Worm (Caenorhabditis elegans) whole organism, L2 larva: Measurements from ENCODE around the gene tbx-8.

ENCODE experiments used
- C34F6.9 ChIP-seq: fragments of 150-350 bp; optimal IDR thresholded peaks from 2 replicates; lab custom pipeline; 2014; ENCODE audit warnings: missing biosample characterization, missing genetic modification characterization
- F13H6.1 ChIP-seq: sonication (generic microtip); optimal IDR thresholded peaks from 2 replicates; lab custom pipeline; 2016; ENCODE audit warnings: missing genetic modification characterization, missing compliant biosample characterization
- R02D3.7 ChIP-seq: fragments of 150-350 bp; optimal IDR thresholded peaks from 2 replicates; lab custom pipeline; 2014; ENCODE audit warnings: missing biosample characterization, missing genetic modification characterization
- Y55F3AM.14 ChIP-seq: fragments of 200-800 bp; sonication (Bioruptor generic); optimal IDR thresholded peaks from 2 replicates; lab custom pipeline; 2018; ENCODE audit warnings: mild to moderate bottlenecking, missing genetic modification characterization, missing compliant biosample characterization
- ZK546.5 ChIP-seq: sonication (generic microtip); optimal IDR thresholded peaks from 2 replicates; lab custom pipeline; 2017; ENCODE audit warnings: missing biosample characterization, missing genetic modification characterization
- crh-2 ChIP-seq: sonication (generic microtip); optimal IDR thresholded peaks from 2 replicates; lab custom pipeline; 2017; ENCODE audit warnings: missing biosample characterization, missing genetic modification characterization
- dmd-4 ChIP-seq: sonication (generic microtip); optimal IDR thresholded peaks from 2 replicates; lab custom pipeline; 2017; ENCODE audit warnings: missing biosample characterization, missing genetic modification characterization
- elt-1 ChIP-seq: fragments of 150-350 bp; optimal IDR thresholded peaks from 2 replicates; lab custom pipeline; 2014; ENCODE audit warnings: missing biosample characterization, missing genetic modification characterization
- lin-11 ChIP-seq: fragments of 150-350 bp; sonication (generic microtip); optimal IDR thresholded peaks from 2 replicates; lab custom pipeline; 2014; ENCODE audit warnings: missing biosample characterization, missing genetic modification characterization, inconsistent platforms, mixed read lengths
- lin-13 ChIP-seq: fragments of 150-350 bp; optimal IDR thresholded peaks from 2 replicates; lab custom pipeline; 2014; ENCODE audit warnings: missing biosample characterization, missing genetic modification reagents, missing genetic modification characterization
- lin-39 ChIP-seq: fragments of 150-350 bp; optimal IDR thresholded peaks from 2 replicates; lab custom pipeline; 2014; ENCODE audit warnings: missing biosample characterization, missing genetic modification reagents, missing genetic modification characterization
- lsy-2 ChIP-seq, 2 experiments: fragments of 150-350 bp in 1 of 2; sonication (generic microtip) in 1 of 2; optimal IDR thresholded peaks; 2 replicates each; lab custom pipeline; 2014 to 2017; ENCODE audit warnings: missing biosample characterization in 2 of 2, missing genetic modification characterization in 2 of 2
- mab-5 ChIP-seq: fragments of 150-350 bp; optimal IDR thresholded peaks from 2 replicates; lab custom pipeline; 2014; ENCODE audit warnings: missing biosample characterization, missing genetic modification characterization
- mdl-1 ChIP-seq, 2 experiments: fragments of 150-350 bp in 1 of 2; sonication (generic microtip) in 1 of 2; optimal IDR thresholded peaks; 2 replicates each; lab custom pipeline; 2017; ENCODE audit warnings: missing biosample characterization in 2 of 2, missing genetic modification characterization in 2 of 2
- nhr-11 ChIP-seq: fragments of 150-350 bp; optimal IDR thresholded peaks from 2 replicates; lab custom pipeline; 2014; ENCODE audit warnings: missing biosample characterization, missing genetic modification characterization
- nhr-129 ChIP-seq: fragments of 150-350 bp; optimal IDR thresholded peaks from 2 replicates; lab custom pipeline; 2014; ENCODE audit warnings: missing biosample characterization, missing genetic modification characterization
- nhr-21 ChIP-seq: fragments of 150-350 bp; optimal IDR thresholded peaks from 2 replicates; lab custom pipeline; 2014; ENCODE audit warnings: missing biosample characterization, missing genetic modification characterization
- nhr-23 ChIP-seq: fragments of 150-350 bp; optimal IDR thresholded peaks from 2 replicates; lab custom pipeline; 2014; ENCODE audit warnings: missing biosample characterization, missing genetic modification reagents, missing genetic modification characterization
- nhr-237 ChIP-seq: fragments of 150-350 bp; optimal IDR thresholded peaks from 2 replicates; lab custom pipeline; 2014; ENCODE audit warnings: missing biosample characterization, missing genetic modification characterization
- nhr-25 ChIP-seq: fragments of 150-350 bp; sonication (generic microtip); optimal IDR thresholded peaks from 3 replicates; lab custom pipeline; 2014; ENCODE audit warnings: missing biosample characterization, missing genetic modification characterization
- nhr-6 ChIP-seq: fragments of 150-350 bp; optimal IDR thresholded peaks from 2 replicates; lab custom pipeline; 2014; ENCODE audit warnings: missing biosample characterization, missing genetic modification characterization
- skn-1 ChIP-seq: sonication (generic microtip); optimal IDR thresholded peaks from 2 replicates; lab custom pipeline; 2017; ENCODE audit warnings: missing biosample characterization, missing genetic modification characterization
- sma-3 ChIP-seq: sonication (generic microtip); optimal IDR thresholded peaks from 2 replicates; lab custom pipeline; 2016; ENCODE audit warnings: missing genetic modification reagents, missing genetic modification characterization, missing compliant biosample characterization
- sma-9 ChIP-seq, 2 experiments: fragments of 150-350 bp in 1 of 2; sonication (generic microtip) in 1 of 2; optimal IDR thresholded peaks; 2 replicates each; lab custom pipeline; 2014 to 2016; ENCODE audit warnings: missing genetic modification characterization in 2 of 2, mild to moderate bottlenecking in 1 of 2, missing biosample characterization in 1 of 2, missing compliant biosample characterization in 1 of 2, missing genetic modification reagents in 1 of 2, moderate library complexity in 1 of 2
- unc-55 ChIP-seq: fragments of 150-350 bp; sonication (generic microtip); optimal IDR thresholded peaks from 3 replicates; lab custom pipeline; 2014; ENCODE audit warnings: missing biosample characterization, missing genetic modification reagents, missing genetic modification characterization
- unc-62 ChIP-seq: fragments of 150-350 bp; optimal IDR thresholded peaks from 2 replicates; lab custom pipeline; 2014; ENCODE audit warnings: missing biosample characterization, missing genetic modification reagents, missing genetic modification characterization
- zag-1 ChIP-seq: fragments of 150-350 bp; optimal IDR thresholded peaks from 2 replicates; lab custom pipeline; 2014; ENCODE audit warnings: missing biosample characterization, missing genetic modification characterization
- ztf-4 ChIP-seq: fragments of 150-350 bp; optimal IDR thresholded peaks from 2 replicates; lab custom pipeline; 2014; ENCODE audit warnings: missing biosample characterization, missing genetic modification characterization

Gene tbx-8

DNA sequence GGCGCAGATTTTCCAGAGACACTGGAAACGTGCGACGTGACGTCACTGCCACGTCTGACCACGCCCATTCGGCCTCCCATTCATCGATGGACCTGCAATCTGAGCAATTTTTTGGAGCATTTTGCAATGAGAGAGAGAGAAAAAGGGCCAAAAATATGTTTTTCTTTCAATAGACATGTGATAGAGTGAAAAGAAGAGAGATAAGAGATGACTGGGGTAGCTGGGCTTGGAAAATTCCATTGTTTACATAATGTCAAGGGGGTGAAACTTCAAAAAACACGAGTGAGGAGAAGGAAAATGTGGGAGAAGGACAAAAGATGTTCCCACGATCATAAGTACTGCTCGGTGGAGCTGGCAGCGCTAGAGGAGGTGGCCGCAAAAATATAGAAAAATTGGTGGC lies 48.8 kb downstream of the tbx-8 start, which contains the start of gene M03C11.1:
M03C11.1 (minus strand) TSS at position 101 of the 400 bp plus-strand sequence.
- TF ChIP-seq F13H6.1 (tag; lab: Kevin White, UChicago) (no peak), lin-13 (GFP tag; lab: Kevin White, UChicago) (no peak), nhr-25 (tag; lab: Kevin White, UChicago) (no peak), lin-39 (tag; lab: Kevin White, UChicago) (no peak), ZK546.5 (tag; lab: Kevin White, UChicago) (no peak), Y55F3AM.14 (GFP tag; lab: Kevin White, UChicago) (no peak), elt-1 (tag; lab: Kevin White, UChicago) (no peak), mab-5 (tag; lab: Kevin White, UChicago) (no peak)

DNA sequence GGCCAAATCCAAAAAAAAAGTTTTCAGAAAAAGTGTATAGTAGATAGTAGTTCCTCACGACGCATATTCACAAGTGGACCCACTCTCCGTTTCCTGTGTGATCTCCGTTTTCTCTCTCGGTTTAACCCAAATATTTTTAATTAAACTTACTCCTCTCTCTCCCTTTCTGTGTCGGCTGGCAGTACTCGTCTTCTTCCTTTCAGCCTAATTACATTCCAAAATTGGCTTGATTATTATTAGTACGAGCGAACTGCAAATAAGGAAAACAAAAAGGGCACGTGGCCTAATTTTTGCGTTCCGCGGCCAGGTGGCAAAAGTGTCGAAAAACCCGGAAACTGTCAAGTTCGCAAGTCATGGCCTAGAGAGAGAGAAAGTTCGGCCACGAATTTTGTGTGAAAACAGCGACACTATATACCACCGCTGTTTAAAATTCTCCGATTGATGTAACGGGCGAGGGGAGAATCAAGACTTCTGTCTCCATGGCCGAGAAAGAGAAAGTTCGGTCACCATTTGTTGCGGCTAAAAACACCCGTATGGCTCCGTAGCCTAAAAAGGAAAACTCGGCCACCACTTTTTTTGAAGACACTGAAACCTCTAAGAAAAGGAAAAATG lies 49.8 kb downstream of the tbx-8 start:
- TF ChIP-seq nhr-11 (tag; lab: Kevin White, UChicago) (no peak), lsy-2 (tag; optimal IDR thresholded peaks at IDR 0.05; lab: Kevin White, UChicago) (no peak), mdl-1 (tag; optimal IDR thresholded peaks at IDR 0.05; lab: Kevin White, UChicago) (no peak), nhr-25 (tag; lab: Kevin White, UChicago) (no peak), skn-1 (no peak), mab-5 (tag; lab: Kevin White, UChicago) (no peak), ztf-4 (tag; lab: Kevin White, UChicago) (no peak), nhr-21 (no peak), unc-62 (no peak), nhr-6 (tag; lab: Kevin White, UChicago) (no peak), nhr-237 (tag; lab: Kevin White, UChicago) (no peak), R02D3.7 (tag; lab: Kevin White, UChicago) (no peak), sma-3 (GFP tag; lab: Kevin White, UChicago) (no peak), dmd-4 (tag; lab: Kevin White, UChicago) (no peak)

DNA sequence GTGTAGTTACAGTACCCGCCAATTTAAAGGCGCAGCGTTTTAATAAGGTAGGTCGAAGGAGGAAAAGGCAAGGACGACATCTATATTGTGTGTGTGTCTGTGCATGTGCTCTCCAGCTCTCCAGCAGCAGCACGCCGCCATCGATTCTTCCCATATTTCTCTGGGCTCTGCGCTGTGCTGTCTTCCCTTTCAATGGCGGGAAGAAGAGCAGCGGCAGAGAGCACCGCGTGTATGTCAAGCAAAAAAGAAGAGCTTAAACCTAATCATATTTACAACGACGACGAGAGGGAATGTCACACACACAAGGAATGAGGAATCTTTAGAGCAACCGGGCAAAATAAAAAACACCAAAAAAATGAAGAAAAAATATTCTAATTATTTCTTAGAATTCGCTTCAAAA lies 51.8 kb downstream of the tbx-8 start:
- TF ChIP-seq lsy-2 (tag; optimal IDR thresholded peaks at IDR 0.05; lab: Kevin White, UChicago) (peak in 1 of 2 experiments; percentile 53), C34F6.9 (tag; lab: Kevin White, UChicago) (peak; percentile 45), nhr-21 (no peak), unc-62 (no peak), sma-9 (GFP tag; optimal IDR thresholded peaks at IDR 0.05; lab: Kevin White, UChicago) (no peak), sma-9 (tag; optimal IDR thresholded peaks at IDR 0.05; lab: Kevin White, UChicago) (no peak), nhr-23 (tag; lab: Kevin White, UChicago) (no peak), zag-1 (tag; lab: Kevin White, UChicago) (peak; percentile 71), elt-1 (tag; lab: Kevin White, UChicago) (no peak), unc-55 (GFP tag; lab: Kevin White, UChicago) (peak; percentile 39), lin-11 (tag; lab: Kevin White, UChicago) (peak; percentile 25), crh-2 (peak; percentile 26), sma-3 (GFP tag; lab: Kevin White, UChicago) (no peak), ZK546.5 (tag; lab: Kevin White, UChicago) (no peak), nhr-129 (tag; lab: Kevin White, UChicago) (peak; percentile 47), ztf-4 (tag; lab: Kevin White, UChicago) (no peak)
